Fruit fly (Drosophila melanogaster) whole organism, pupa: ENCODE results near the gene ppk31.

Source experiments
- CG12605 ChIP-seq: fragments of 200-800 bp; sonication (Bioruptor generic); IDR thresholded peaks from 2 replicates; pipeline ENCODE4 v1.3.6; 2022; ENCODE audit warnings: missing biosample characterization, missing genetic modification characterization
- CG13204 ChIP-seq: fragments of 200-800 bp; sonication (Bioruptor generic); optimal IDR thresholded peaks from 2 replicates; lab custom pipeline; 2018; ENCODE audit warnings: missing biosample characterization, mild to moderate bottlenecking, missing genetic modification characterization, moderate library complexity
- CG14655 ChIP-seq: fragments of 200-800 bp; sonication (Bioruptor generic); optimal IDR thresholded peaks from 3 replicates; lab custom pipeline; 2017; ENCODE audit warnings: mild to moderate bottlenecking, missing biosample characterization, missing genetic modification reagents, missing genetic modification characterization
- CG15710 ChIP-seq: fragments of 200-800 bp; sonication (Bioruptor generic); optimal IDR thresholded peaks from 2 replicates; lab custom pipeline; 2018; ENCODE audit warnings: missing biosample characterization, mild to moderate bottlenecking, missing genetic modification characterization, moderate library complexity
- CG32121 ChIP-seq: fragments of 200-800 bp; sonication (Bioruptor generic); IDR thresholded peaks from 2 replicates; pipeline ENCODE4 v1.3.6; 2022; ENCODE audit warnings: missing biosample characterization, missing genetic modification characterization
- CG34367 ChIP-seq: fragments of 200-800 bp; sonication (Bioruptor generic); optimal IDR thresholded peaks from 2 replicates; lab custom pipeline; 2018; ENCODE audit warnings: missing biosample characterization, mild to moderate bottlenecking, missing genetic modification characterization
- EcR ChIP-seq: fragments of 200-800 bp; sonication (Bioruptor generic); optimal IDR thresholded peaks from 3 replicates; lab custom pipeline; 2019; ENCODE audit warnings: missing biosample characterization, missing genetic modification characterization, mild to moderate bottlenecking, moderate library complexity, missing genetic modification reagents
- Ets98B ChIP-seq: fragments of 200-800 bp; sonication (Bioruptor generic); IDR thresholded peaks from 2 replicates; pipeline ENCODE4 v1.3.6; 2022; ENCODE audit warnings: missing biosample characterization, missing genetic modification characterization
- Pif1B ChIP-seq: fragments of 200-800 bp; sonication (Bioruptor generic); optimal IDR thresholded peaks from 3 replicates; lab custom pipeline; 2016; ENCODE audit warnings: missing biosample characterization, missing genetic modification characterization
- Snoo ChIP-seq: fragments of 200-800 bp; sonication (Bioruptor generic); optimal IDR thresholded peaks from 3 replicates; lab custom pipeline; 2017; ENCODE audit warnings: missing biosample characterization, mild to moderate bottlenecking, missing genetic modification characterization, inconsistent platforms
- gl ChIP-seq: fragments of 200-800 bp; sonication (Bioruptor generic); optimal IDR thresholded peaks from 2 replicates; lab custom pipeline; 2018; ENCODE audit warnings: missing biosample characterization, mild to moderate bottlenecking, missing genetic modification characterization
- rn ChIP-seq: fragments of 200-800 bp; sonication (Bioruptor generic); IDR thresholded peaks from 2 replicates; pipeline ENCODE4 v1.3.6; 2022; ENCODE audit warnings: missing biosample characterization, missing genetic modification characterization

DNA sequence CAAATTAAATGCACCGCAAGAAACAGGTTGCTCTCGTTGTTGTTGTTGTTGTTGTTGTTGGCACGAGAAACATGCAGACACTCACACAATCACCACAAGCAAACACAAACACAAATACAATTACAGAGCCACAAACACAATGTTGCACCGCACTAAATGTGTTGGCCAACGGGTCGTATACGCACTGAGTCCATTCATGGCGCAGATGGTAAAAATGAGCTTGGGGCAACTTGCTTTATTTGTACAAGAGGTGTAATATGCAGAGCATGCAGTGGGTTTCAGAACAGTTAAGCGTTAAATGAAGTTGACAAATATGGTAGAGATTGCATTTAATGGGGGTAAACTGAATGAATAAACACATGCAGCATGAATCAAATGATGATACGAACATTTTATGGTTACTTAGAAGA is 25.0 kb upstream of the ppk31 start:
- TF ChIP-seq gl (tag; lab: Kevin White, UChicago) (no peak), Snoo (no peak), CG34367 (no peak), CG14655 (no peak), CG13204 (GFP tag; lab: Kevin White, UChicago) (no peak), Pif1B (no peak), rn (GFP tag; lab: Robert Waterston, UW) (no peak), CG32121 (GFP tag; lab: Robert Waterston, UW) (no peak), EcR (GFP tag; lab: Kevin White, UChicago) (no peak), CG15710 (tag; lab: Kevin White, UChicago) (no peak), Ets98B (no peak), CG12605 (GFP tag; lab: Robert Waterston, UW) (0 out of 2 replicates have a peak, but pooled peaks have one; percentile 12)
